Worm (Caenorhabditis elegans) whole organism, L3 larva: ENCODE results near the gene ZK1010.8.

Experiments
- R02D3.7 ChIP-seq: fragments of 150-350 bp; optimal IDR thresholded peaks from 2 replicates; lab custom pipeline; 2014; ENCODE audit warnings: missing biosample characterization, missing genetic modification characterization
- ZK546.5 ChIP-seq: sonication (generic microtip); optimal IDR thresholded peaks from 2 replicates; lab custom pipeline; 2017; ENCODE audit warnings: missing biosample characterization, missing genetic modification characterization
- aly-2 ChIP-seq: fragments of 150-350 bp; optimal IDR thresholded peaks from 2 replicates; lab custom pipeline; 2014; ENCODE audit warnings: missing biosample characterization, missing genetic modification characterization
- ceh-16 ChIP-seq: sonication (generic microtip); optimal IDR thresholded peaks from 2 replicates; lab custom pipeline; 2017; ENCODE audit warnings: missing biosample characterization, missing genetic modification characterization
- ceh-28 ChIP-seq: fragments of 150-350 bp; optimal IDR thresholded peaks from 2 replicates; lab custom pipeline; 2014; ENCODE audit warnings: missing biosample characterization, missing genetic modification reagents, missing genetic modification characterization
- ceh-82 ChIP-seq: fragments of 150-350 bp; optimal IDR thresholded peaks from 2 replicates; lab custom pipeline; 2014; ENCODE audit warnings: missing biosample characterization, missing genetic modification characterization
- ceh-9 ChIP-seq: sonication (generic microtip); optimal IDR thresholded peaks from 2 replicates; lab custom pipeline; 2018; ENCODE audit warnings: missing biosample characterization, missing genetic modification characterization
- daf-12 ChIP-seq: fragments of 150-350 bp; optimal IDR thresholded peaks from 2 replicates; lab custom pipeline; 2014; ENCODE audit warnings: missing biosample characterization, missing genetic modification reagents, missing genetic modification characterization
- egl-27 ChIP-seq: sonication (generic microtip); optimal IDR thresholded peaks from 4 replicates; lab custom pipeline; 2017; ENCODE audit warnings: missing biosample characterization, missing genetic modification reagents, missing genetic modification characterization
- egl-5 ChIP-seq: fragments of 150-350 bp; optimal IDR thresholded peaks from 2 replicates; lab custom pipeline; 2017; ENCODE audit warnings: missing biosample characterization, missing genetic modification reagents, missing genetic modification characterization, inconsistent platforms
- elt-1 ChIP-seq: fragments of 150-350 bp; optimal IDR thresholded peaks from 2 replicates; lab custom pipeline; 2014; ENCODE audit warnings: missing biosample characterization, missing genetic modification characterization
- elt-2 ChIP-seq: sonication (generic microtip); optimal IDR thresholded peaks from 2 replicates; lab custom pipeline; 2016; ENCODE audit warnings: missing genetic modification reagents, mild to moderate bottlenecking, missing genetic modification characterization, missing compliant biosample characterization
- elt-3 ChIP-seq, 3 experiments: fragments of 150-350 bp in 1 of 3; sonication (generic microtip) in 2 of 3; optimal IDR thresholded peaks; 2 replicates in 2 of 3; 4 replicates in 1 of 3; lab custom pipeline; 2014 to 2017; ENCODE audit warnings: missing biosample characterization in 3 of 3, missing genetic modification characterization in 3 of 3
- eor-1 ChIP-seq, 2 experiments: fragments of 150-350 bp; optimal IDR thresholded peaks; 2 replicates each; lab custom pipeline; 2014 to 2018; ENCODE audit warnings: missing biosample characterization in 2 of 2, missing genetic modification characterization in 2 of 2
- fkh-10 ChIP-seq: sonication (generic microtip); optimal IDR thresholded peaks from 2 replicates; lab custom pipeline; 2017; ENCODE audit warnings: missing biosample characterization, missing genetic modification reagents, missing genetic modification characterization
- fkh-2 ChIP-seq: fragments of 150-350 bp; optimal IDR thresholded peaks from 2 replicates; lab custom pipeline; 2014; ENCODE audit warnings: missing biosample characterization, missing genetic modification reagents, missing genetic modification characterization
- fos-1 ChIP-seq: fragments of 150-350 bp; optimal IDR thresholded peaks from 2 replicates; lab custom pipeline; 2014; ENCODE audit warnings: missing biosample characterization, missing genetic modification characterization
- hmg-11 ChIP-seq: sonication (generic microtip); optimal IDR thresholded peaks from 2 replicates; lab custom pipeline; 2016; ENCODE audit warnings: missing genetic modification characterization, missing compliant biosample characterization
- jun-1 ChIP-seq: fragments of 150-350 bp; optimal IDR thresholded peaks from 2 replicates; lab custom pipeline; 2014; ENCODE audit warnings: missing biosample characterization, missing genetic modification reagents, missing genetic modification characterization
- lin-15B ChIP-seq: fragments of 150-350 bp; optimal IDR thresholded peaks from 2 replicates; lab custom pipeline; 2014; ENCODE audit warnings: missing biosample characterization, missing genetic modification characterization
- lin-39 ChIP-seq: fragments of 150-350 bp; optimal IDR thresholded peaks from 2 replicates; lab custom pipeline; 2018; ENCODE audit warnings: missing biosample characterization, missing genetic modification reagents, missing genetic modification characterization
- lsy-12 ChIP-seq: sonication (generic microtip); optimal IDR thresholded peaks from 2 replicates; lab custom pipeline; 2016; ENCODE audit warnings: mild to moderate bottlenecking, missing genetic modification characterization, missing compliant biosample characterization
- mdl-1 ChIP-seq: fragments of 150-350 bp; optimal IDR thresholded peaks from 2 replicates; lab custom pipeline; 2014; ENCODE audit warnings: missing biosample characterization, missing genetic modification characterization
- mml-1 ChIP-seq: fragments of 150-350 bp; sonication (generic microtip); optimal IDR thresholded peaks from 3 replicates; lab custom pipeline; 2014; ENCODE audit warnings: missing biosample characterization, missing genetic modification characterization
- nhr-11 ChIP-seq: fragments of 150-350 bp; optimal IDR thresholded peaks from 2 replicates; lab custom pipeline; 2014; ENCODE audit warnings: missing biosample characterization, missing genetic modification characterization
- nhr-12 ChIP-seq: fragments of 150-350 bp; optimal IDR thresholded peaks from 2 replicates; lab custom pipeline; 2014; ENCODE audit warnings: missing biosample characterization, missing genetic modification characterization
- nhr-23 ChIP-seq: fragments of 150-350 bp; optimal IDR thresholded peaks from 2 replicates; lab custom pipeline; 2014; ENCODE audit warnings: missing biosample characterization, missing genetic modification reagents, missing genetic modification characterization
- nhr-237 ChIP-seq: fragments of 150-350 bp; optimal IDR thresholded peaks from 2 replicates; lab custom pipeline; 2014; ENCODE audit warnings: missing biosample characterization, missing genetic modification characterization
- nhr-25 ChIP-seq: sonication (generic microtip); optimal IDR thresholded peaks from 2 replicates; lab custom pipeline; 2017; ENCODE audit warnings: missing biosample characterization, missing genetic modification characterization
- nhr-28 ChIP-seq: fragments of 150-350 bp; optimal IDR thresholded peaks from 2 replicates; lab custom pipeline; 2014; ENCODE audit warnings: missing biosample characterization, missing genetic modification characterization
- nhr-43 ChIP-seq: sonication (generic microtip); optimal IDR thresholded peaks from 2 replicates; lab custom pipeline; 2016; ENCODE audit warnings: mild to moderate bottlenecking, missing genetic modification characterization, missing compliant biosample characterization; ENCODE audit not compliant: poor library complexity, severe bottlenecking
- nhr-76 ChIP-seq: fragments of 150-350 bp; sonication (generic microtip); optimal IDR thresholded peaks from 5 replicates; lab custom pipeline; 2014; ENCODE audit warnings: missing biosample characterization, missing genetic modification characterization
- nhr-77 ChIP-seq: fragments of 150-350 bp; optimal IDR thresholded peaks from 2 replicates; lab custom pipeline; 2014; ENCODE audit warnings: missing biosample characterization, missing genetic modification characterization
- pha-4 ChIP-seq: fragments of 150-350 bp; optimal IDR thresholded peaks from 2 replicates; lab custom pipeline; 2014; ENCODE audit warnings: missing biosample characterization, missing genetic modification reagents, missing genetic modification characterization
- pqm-1 ChIP-seq: fragments of 150-350 bp; optimal IDR thresholded peaks from 2 replicates; lab custom pipeline; 2017; ENCODE audit warnings: missing biosample characterization, missing genetic modification characterization, inconsistent platforms
- sea-2 ChIP-seq: fragments of 150-350 bp; sonication (generic microtip); optimal IDR thresholded peaks from 4 replicates; lab custom pipeline; 2014; ENCODE audit warnings: missing biosample characterization, missing genetic modification reagents, missing genetic modification characterization
- skn-1 ChIP-seq: fragments of 150-350 bp; optimal IDR thresholded peaks from 2 replicates; lab custom pipeline; 2014; ENCODE audit warnings: missing biosample characterization, missing genetic modification characterization
- snpc-4 ChIP-seq: fragments of 150-350 bp; optimal IDR thresholded peaks from 2 replicates; lab custom pipeline; 2014; ENCODE audit warnings: missing biosample characterization, missing genetic modification characterization
- tbx-2 ChIP-seq: sonication (generic microtip); optimal IDR thresholded peaks from 2 replicates; lab custom pipeline; 2016; ENCODE audit warnings: mild to moderate bottlenecking, missing genetic modification characterization, missing compliant biosample characterization
- unc-39 ChIP-seq: sonication (generic microtip); optimal IDR thresholded peaks from 4 replicates; lab custom pipeline; 2017; ENCODE audit warnings: missing biosample characterization, missing genetic modification characterization
- unc-62 ChIP-seq: fragments of 150-350 bp; sonication (generic microtip); optimal IDR thresholded peaks from 4 replicates; lab custom pipeline; 2014; ENCODE audit warnings: missing biosample characterization, missing genetic modification reagents, missing genetic modification characterization
- zag-1 ChIP-seq: fragments of 150-350 bp; optimal IDR thresholded peaks from 2 replicates; lab custom pipeline; 2014; ENCODE audit warnings: missing biosample characterization, missing genetic modification characterization
- ztf-11 ChIP-seq: fragments of 150-350 bp; optimal IDR thresholded peaks from 2 replicates; lab custom pipeline; 2014; ENCODE audit warnings: missing biosample characterization, missing genetic modification characterization
- ztf-4 ChIP-seq: fragments of 150-350 bp; optimal IDR thresholded peaks from 2 replicates; lab custom pipeline; 2014; ENCODE audit warnings: missing biosample characterization, missing genetic modification characterization

The ZK1010.8 gene

DNA sequence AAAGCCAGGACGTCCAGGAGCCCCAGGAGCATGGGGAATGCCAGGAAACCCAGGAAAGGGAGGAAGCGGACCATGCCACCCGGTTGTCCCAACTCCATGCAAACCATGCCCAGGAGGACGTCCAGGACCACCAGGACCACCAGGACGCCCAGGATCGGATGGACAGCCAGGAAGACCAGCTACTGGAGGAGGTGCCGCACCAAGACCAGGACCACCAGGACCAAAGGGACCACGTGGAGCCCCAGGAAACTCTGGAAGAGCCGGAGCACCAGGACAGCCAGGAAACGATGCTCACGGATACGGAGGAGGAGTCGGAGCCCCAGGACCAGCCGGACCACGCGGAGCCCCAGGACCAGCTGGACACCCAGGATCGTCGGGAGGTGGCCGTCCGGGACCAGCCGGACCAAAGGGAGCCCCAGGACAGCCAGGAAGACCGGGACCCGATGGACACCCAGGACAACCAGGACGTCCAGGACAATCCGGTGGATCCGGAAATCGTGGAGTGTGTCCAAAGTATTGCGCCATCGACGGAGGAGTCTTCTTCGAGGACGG is 19.2 kb upstream of the ZK1010.8 start:
- no peak for TF ChIP-seq egl-27 (tag; lab: Kevin White, UChicago)
- no peak for TF ChIP-seq daf-12 (tag; lab: Kevin White, UChicago)
- no peak for TF ChIP-seq eor-1 (tag; optimal IDR thresholded peaks at IDR 0.05; lab: Kevin White, UChicago)
- TF ChIP-seq ZK546.5 (tag; lab: Kevin White, UChicago), result no peak
- no peak for TF ChIP-seq pha-4 (tag; lab: Kevin White, UChicago)
- no peak for TF ChIP-seq unc-62 (GFP tag; lab: Kevin White, UChicago)
- TF ChIP-seq hmg-11 (tag; lab: Kevin White, UChicago), result no peak
- TF ChIP-seq nhr-11 (tag; lab: Kevin White, UChicago), result no peak
- TF ChIP-seq ceh-28 (tag; lab: Kevin White, UChicago), result no peak
- TF ChIP-seq elt-1 (tag; lab: Kevin White, UChicago), result no peak
- no peak for TF ChIP-seq elt-2 (tag; lab: Kevin White, UChicago)
- TF ChIP-seq snpc-4 (tag; lab: Kevin White, UChicago), result no peak
- TF ChIP-seq nhr-43 (tag; lab: Kevin White, UChicago), result no peak
- TF ChIP-seq aly-2 (tag; lab: Kevin White, UChicago), result no peak
- TF ChIP-seq tbx-2 (tag; lab: Kevin White, UChicago), result no peak
- TF ChIP-seq lin-15B (tag; lab: Kevin White, UChicago), result no peak
- no peak for TF ChIP-seq pqm-1 (tag; lab: Kevin White, UChicago)
- no peak for TF ChIP-seq jun-1
- no peak for TF ChIP-seq egl-5
- TF ChIP-seq, all 47 proteins: peak for 0

DNA sequence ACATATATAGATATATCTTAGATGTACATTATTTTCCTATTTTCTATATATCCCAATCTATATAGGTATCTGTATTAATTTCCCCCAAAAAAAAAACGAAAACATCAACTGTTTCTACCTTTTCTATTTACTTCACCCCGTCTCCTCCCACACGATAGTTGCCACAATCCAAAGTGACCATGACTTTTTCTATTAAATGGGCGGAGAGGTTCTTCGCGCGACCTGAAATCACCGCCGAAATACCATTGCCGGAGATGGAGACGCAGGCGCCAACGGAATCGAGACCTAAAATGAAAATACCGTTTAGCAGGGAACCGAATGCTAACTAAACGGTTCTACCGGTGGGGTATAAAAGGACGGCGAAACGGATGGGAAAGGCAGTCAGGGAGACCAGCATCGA is 18.1 kb upstream of the ZK1010.8 start, which contains the start of gene col-98:
col-98 (plus strand) TSS at position 390 of the 400 bp plus-strand sequence.
- TF ChIP-seq ceh-16 (tag; lab: Kevin White, UChicago) (no peak), nhr-23 (tag; lab: Kevin White, UChicago) (peak; percentile 41)

DNA sequence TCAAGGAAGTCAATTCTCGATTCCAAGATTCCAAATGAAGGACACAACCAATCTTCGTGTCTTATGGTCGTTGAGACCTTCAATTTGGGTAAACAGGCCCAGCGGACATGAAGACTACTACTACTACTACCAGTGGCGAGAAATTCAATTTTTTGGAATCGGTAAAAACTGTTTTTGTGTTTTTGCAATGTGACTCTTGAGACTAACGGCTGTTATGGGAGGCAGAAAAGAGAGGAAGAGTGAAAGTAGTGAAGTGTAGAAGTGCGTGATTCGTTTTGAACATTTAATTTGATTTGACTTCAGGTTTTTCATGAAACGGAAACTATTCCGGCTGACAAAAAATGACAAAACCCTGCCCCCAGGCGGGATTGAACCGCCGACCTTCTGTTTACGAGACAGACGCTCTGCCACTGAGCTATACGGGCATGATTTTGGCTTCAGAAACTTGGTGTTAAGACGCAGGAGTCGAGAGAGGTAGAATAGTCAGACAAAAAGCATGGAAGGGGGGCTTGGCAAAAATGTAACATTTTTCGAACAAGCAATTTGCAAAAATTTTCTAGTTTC is 15.4 kb upstream of the ZK1010.8 start:
- TF ChIP-seq nhr-12, result no peak
- no peak for TF ChIP-seq zag-1
- no peak for TF ChIP-seq egl-5
- TF ChIP-seq lin-15B (tag; lab: Kevin White, UChicago), result peak; percentile 7
- no peak for TF ChIP-seq mdl-1 (tag; lab: Kevin White, UChicago)
- TF ChIP-seq ceh-28 (tag; lab: Kevin White, UChicago), result no peak
- no peak for TF ChIP-seq nhr-76 (tag; lab: Kevin White, UChicago)
- peak; percentile 56 for TF ChIP-seq lin-39 (tag; lab: Kevin White, UChicago)
- TF ChIP-seq aly-2 (tag; lab: Kevin White, UChicago), result no peak
- TF ChIP-seq jun-1, result peak; percentile 45
- TF ChIP-seq eor-1 (tag; optimal IDR thresholded peaks at IDR 0.05; lab: Kevin White, UChicago), result no peak
- TF ChIP-seq snpc-4 (tag; lab: Kevin White, UChicago), result no peak
- no peak for TF ChIP-seq elt-1 (tag; lab: Kevin White, UChicago)
- TF ChIP-seq tbx-2 (tag; lab: Kevin White, UChicago), result no peak
- TF ChIP-seq pha-4 (tag; lab: Kevin White, UChicago), result no peak
- no peak for TF ChIP-seq nhr-11 (tag; lab: Kevin White, UChicago)
- no peak for TF ChIP-seq daf-12 (tag; lab: Kevin White, UChicago)
- TF ChIP-seq ceh-82 (tag; lab: Kevin White, UChicago), result no peak
- no peak for TF ChIP-seq ceh-9
- TF ChIP-seq elt-3 (tag; optimal IDR thresholded peaks at IDR 0.05; lab: Kevin White, UChicago), result no peak
- no peak for TF ChIP-seq egl-27 (tag; lab: Kevin White, UChicago)
- TF ChIP-seq fos-1 (tag; lab: Kevin White, UChicago), result no peak
- TF ChIP-seq ztf-4 (tag; lab: Kevin White, UChicago), result no peak
- no peak for TF ChIP-seq unc-62 (GFP tag; lab: Kevin White, UChicago)
- TF ChIP-seq elt-2 (tag; lab: Kevin White, UChicago), result peak; percentile 31
- TF ChIP-seq ceh-16 (tag; lab: Kevin White, UChicago), result no peak
- peak; percentile 51 for TF ChIP-seq skn-1
- TF ChIP-seq mml-1 (tag; lab: Kevin White, UChicago), result no peak
- no peak for TF ChIP-seq nhr-28 (tag; lab: Kevin White, UChicago)
- TF ChIP-seq lsy-12 (tag; lab: Kevin White, UChicago), result peak; percentile 53
- no peak for TF ChIP-seq nhr-237 (tag; lab: Kevin White, UChicago)
- TF ChIP-seq ztf-11, result no peak
- no peak for TF ChIP-seq fkh-2 (tag; lab: Kevin White, UChicago)
- no peak for TF ChIP-seq ZK546.5 (tag; lab: Kevin White, UChicago)
- TF ChIP-seq fkh-10 (GFP tag; lab: Kevin White, UChicago), result no peak
- no peak for TF ChIP-seq sea-2 (GFP tag; lab: Kevin White, UChicago)
- no peak for TF ChIP-seq R02D3.7
- no peak for TF ChIP-seq nhr-77 (tag; lab: Kevin White, UChicago)
- peak; percentile 73 for TF ChIP-seq hmg-11 (tag; lab: Kevin White, UChicago)
- peak; percentile 43 for TF ChIP-seq nhr-25 (tag; lab: Kevin White, UChicago)
- TF ChIP-seq pqm-1 (tag; lab: Kevin White, UChicago), result peak; percentile 3
- peak; percentile 15 for TF ChIP-seq nhr-43 (tag; lab: Kevin White, UChicago)
- peak; percentile 34 for TF ChIP-seq nhr-23 (tag; lab: Kevin White, UChicago)
- no peak for TF ChIP-seq unc-39
